Fruit fly (Drosophila melanogaster) whole organism, embryonic: ENCODE measurements around the gene Mvl.

Experiments used
- ATbp ChIP-seq: fragments of 200-800 bp; sonication (Bioruptor generic); optimal IDR thresholded peaks from 2 replicates; lab custom pipeline; 2017; ENCODE audit warnings: missing biosample characterization, mild to moderate bottlenecking, missing genetic modification characterization, missing genetic modification reagents
- Atf-2 ChIP-seq: fragments of 200-800 bp; sonication (Bioruptor generic); optimal IDR thresholded peaks from 2 replicates; lab custom pipeline; 2016; ENCODE audit warnings: missing biosample characterization, missing genetic modification characterization
- CG11398 ChIP-seq: fragments of 200-800 bp; sonication (Bioruptor generic); optimal IDR thresholded peaks from 2 replicates; lab custom pipeline; 2016; ENCODE audit warnings: missing biosample characterization, missing genetic modification characterization
- CG12391 ChIP-seq: fragments of 200-800 bp; sonication (Bioruptor generic); optimal IDR thresholded peaks from 3 replicates; lab custom pipeline; 2018; ENCODE audit warnings: missing biosample characterization, mild to moderate bottlenecking, missing genetic modification characterization, moderate library complexity
- CG12659 ChIP-seq: fragments of 200-800 bp; sonication (Bioruptor generic); optimal IDR thresholded peaks from 3 replicates; lab custom pipeline; 2017; ENCODE audit warnings: mild to moderate bottlenecking, missing biosample characterization, missing genetic modification reagents, missing genetic modification characterization
- CG13775 ChIP-seq: fragments of 200-800 bp; sonication (Bioruptor generic); optimal IDR thresholded peaks from 3 replicates; lab custom pipeline; 2017; ENCODE audit warnings: missing biosample characterization, mild to moderate bottlenecking, missing genetic modification characterization
- CG14667 ChIP-seq: fragments of 200-800 bp; sonication (Bioruptor generic); IDR thresholded peaks from 2 replicates; pipeline ENCODE4 v1.3.6; 2022; ENCODE audit warnings: missing biosample characterization, missing genetic modification characterization
- CG15514 ChIP-seq: fragments of 200-800 bp; sonication (Bioruptor generic); optimal IDR thresholded peaks from 3 replicates; lab custom pipeline; 2017; ENCODE audit warnings: missing biosample characterization, missing genetic modification characterization, mild to moderate bottlenecking, moderate library complexity, missing genetic modification reagents
- CG17802 ChIP-seq: fragments of 200-800 bp; sonication (Bioruptor generic); optimal IDR thresholded peaks from 2 replicates; lab custom pipeline; 2018; ENCODE audit warnings: missing biosample characterization, mild to moderate bottlenecking, missing genetic modification characterization, moderate library complexity
- CG17829 ChIP-seq: fragments of 200-800 bp; optimal IDR thresholded peaks from 2 replicates; lab custom pipeline; 2019; ENCODE audit warnings: missing biosample characterization, mild to moderate bottlenecking, missing genetic modification characterization, moderate library complexity
- CG1832 ChIP-seq: fragments of 200-800 bp; sonication (Bioruptor generic); optimal IDR thresholded peaks from 2 replicates; lab custom pipeline; 2017; ENCODE audit warnings: missing biosample characterization, mild to moderate bottlenecking, missing genetic modification characterization, inconsistent platforms
- CG31441 ChIP-seq: fragments of 200-800 bp; sonication (Bioruptor generic); IDR thresholded peaks from 2 replicates; pipeline ENCODE4 v1.3.6; 2022; ENCODE audit warnings: missing biosample characterization, missing genetic modification characterization
- CG33213 ChIP-seq: fragments of 200-800 bp; sonication (Bioruptor generic); optimal IDR thresholded peaks from 3 replicates; lab custom pipeline; 2016; ENCODE audit warnings: missing biosample characterization, missing genetic modification characterization
- CG33557 ChIP-seq: fragments of 200-800 bp; sonication (Bioruptor generic); optimal IDR thresholded peaks from 2 replicates; lab custom pipeline; 2019; ENCODE audit warnings: missing biosample characterization, mild to moderate bottlenecking, missing genetic modification characterization, moderate library complexity
- CG4617 ChIP-seq: fragments of 200-800 bp; sonication (Bioruptor generic); optimal IDR thresholded peaks from 3 replicates; lab custom pipeline; 2016; ENCODE audit warnings: missing biosample characterization, missing genetic modification characterization, borderline replicate concordance
- CoRest ChIP-seq: fragments of 200-800 bp; sonication (Bioruptor generic); optimal IDR thresholded peaks from 3 replicates; lab custom pipeline; 2018; ENCODE audit warnings: missing biosample characterization, mild to moderate bottlenecking, missing genetic modification characterization, moderate library complexity
- Dll ChIP-seq: fragments of 200-800 bp; sonication (Bioruptor generic); IDR thresholded peaks from 4 replicates; pipeline ENCODE4 v1.3.6; 2022; ENCODE audit warnings: missing biosample characterization, missing genetic modification characterization; ENCODE audit not compliant: partially characterized antibody
- Dp ChIP-seq: fragments of 200-800 bp; sonication (Bioruptor generic); optimal IDR thresholded peaks from 2 replicates; lab custom pipeline; 2018; ENCODE audit warnings: missing biosample characterization, mild to moderate bottlenecking, missing genetic modification characterization, moderate library complexity
- Dref ChIP-seq: fragments of 200-800 bp; sonication (Bioruptor generic); IDR thresholded peaks from 2 replicates; pipeline ENCODE4 v1.3.6; 2022; ENCODE audit warnings: missing biosample characterization, missing genetic modification characterization
- HmgZ ChIP-seq: fragments of 200-800 bp; sonication (Bioruptor generic); optimal IDR thresholded peaks from 2 replicates; lab custom pipeline; 2018; ENCODE audit warnings: missing biosample characterization, mild to moderate bottlenecking, missing genetic modification characterization
- MESR4 ChIP-seq: fragments of 200-800 bp; sonication (Bioruptor generic); optimal IDR thresholded peaks from 2 replicates; lab custom pipeline; 2018; ENCODE audit warnings: missing biosample characterization, mild to moderate bottlenecking, missing genetic modification characterization, moderate library complexity
- Max ChIP-seq: fragments of 200-800 bp; sonication (Bioruptor generic); optimal IDR thresholded peaks from 2 replicates; lab custom pipeline; 2016; ENCODE audit warnings: missing biosample characterization, mild to moderate bottlenecking, missing genetic modification characterization
- Myb ChIP-seq: fragments of 200-800 bp; sonication (Bioruptor generic); optimal IDR thresholded peaks from 2 replicates; lab custom pipeline; 2016; ENCODE audit warnings: missing biosample characterization, missing genetic modification characterization
- Pdp1 ChIP-seq, 2 experiments: fragments of 200-800 bp; sonication (Bioruptor generic); optimal IDR thresholded peaks; 3 replicates each; lab custom pipeline; 2016; ENCODE audit warnings: missing biosample characterization in 2 of 2, missing genetic modification characterization in 2 of 2, mild to moderate bottlenecking in 1 of 2, moderate library complexity in 1 of 2
- Poxn ChIP-seq: fragments of 200-800 bp; sonication (Bioruptor generic); IDR thresholded peaks from 2 replicates; pipeline ENCODE4 v1.3.6; 2022; ENCODE audit warnings: missing biosample characterization, missing genetic modification characterization
- Sry-δ ChIP-seq: fragments of 200-800 bp; sonication (Bioruptor generic); optimal IDR thresholded peaks from 2 replicates; lab custom pipeline; 2016; ENCODE audit warnings: missing biosample characterization, missing genetic modification characterization
- Vsx1 ChIP-seq: fragments of 200-800 bp; sonication (Bioruptor generic); optimal IDR thresholded peaks from 2 replicates; lab custom pipeline; 2017; ENCODE audit warnings: missing biosample characterization, mild to moderate bottlenecking, missing genetic modification characterization, missing genetic modification reagents
- aop ChIP-seq: fragments of 200-800 bp; sonication (Bioruptor generic); IDR thresholded peaks from 2 replicates; pipeline ENCODE4 v1.3.6; 2022; ENCODE audit warnings: missing biosample characterization, missing genetic modification characterization
- ash1 ChIP-seq: fragments of 200-800 bp; sonication (Bioruptor generic); optimal IDR thresholded peaks from 2 replicates; lab custom pipeline; 2018; ENCODE audit warnings: missing biosample characterization, mild to moderate bottlenecking, missing genetic modification characterization
- btn ChIP-seq: fragments of 200-800 bp; sonication (Bioruptor generic); optimal IDR thresholded peaks from 2 replicates; lab custom pipeline; 2016; ENCODE audit warnings: missing biosample characterization, missing genetic modification characterization
- cas ChIP-seq: fragments of 200-800 bp; sonication (Bioruptor generic); IDR thresholded peaks from 2 replicates; pipeline ENCODE4 v1.3.6; 2022; ENCODE audit warnings: missing biosample characterization, missing genetic modification characterization
- dysf ChIP-seq: fragments of 200-800 bp; sonication (Bioruptor generic); IDR thresholded peaks from 3 replicates; pipeline ENCODE4 v1.3.6; 2022; ENCODE audit warnings: missing biosample characterization, missing genetic modification characterization
- eve ChIP-seq, 2 experiments: fragments of >200 bp; optimal IDR thresholded peaks; 2 replicates each; lab custom pipeline; 2017; ENCODE audit warnings: missing biosample characterization in 2 of 2, missing genetic modification characterization in 2 of 2
- ftz-f1 ChIP-seq: fragments of 200-800 bp; sonication (Bioruptor generic); optimal IDR thresholded peaks from 2 replicates; lab custom pipeline; 2016; ENCODE audit warnings: missing biosample characterization, missing genetic modification characterization
- gfzf ChIP-seq: fragments of 200-800 bp; sonication (Bioruptor generic); optimal IDR thresholded peaks from 2 replicates; lab custom pipeline; 2016; ENCODE audit warnings: missing biosample characterization, mild to moderate bottlenecking, missing genetic modification characterization, moderate library complexity
- hbn ChIP-seq: fragments of 200-800 bp; sonication (Bioruptor generic); IDR thresholded peaks from 2 replicates; pipeline ENCODE4 v1.3.6; 2022; ENCODE audit warnings: missing biosample characterization, missing genetic modification characterization; ENCODE audit not compliant: partially characterized antibody
- hth ChIP-seq: fragments of >200 bp; optimal IDR thresholded peaks from 2 replicates; lab custom pipeline; 2017; ENCODE audit warnings: inconsistent platforms
- lilli ChIP-seq: fragments of 200-800 bp; sonication (Bioruptor generic); optimal IDR thresholded peaks from 3 replicates; lab custom pipeline; 2016; ENCODE audit warnings: missing biosample characterization, missing genetic modification characterization
- nmo ChIP-seq: fragments of 200-800 bp; sonication (Bioruptor generic); optimal IDR thresholded peaks from 2 replicates; lab custom pipeline; 2018; ENCODE audit warnings: missing biosample characterization, mild to moderate bottlenecking, missing genetic modification characterization, moderate library complexity
- otp ChIP-seq: fragments of 200-800 bp; sonication (Bioruptor generic); IDR thresholded peaks from 3 replicates; pipeline ENCODE4, ENCODE4 v1.3.6; 2022; ENCODE audit warnings: missing biosample characterization, missing genetic modification characterization
- p53 ChIP-seq: fragments of 200-800 bp; sonication (Bioruptor generic); optimal IDR thresholded peaks from 2 replicates; lab custom pipeline; 2016; ENCODE audit warnings: missing biosample characterization, missing genetic modification characterization
- pfk ChIP-seq: fragments of 200-800 bp; sonication (Bioruptor generic); optimal IDR thresholded peaks from 2 replicates; lab custom pipeline; 2018; ENCODE audit warnings: missing biosample characterization, mild to moderate bottlenecking, missing genetic modification characterization, moderate library complexity
- psq ChIP-seq: fragments of 200-800 bp; sonication (Bioruptor generic); optimal IDR thresholded peaks from 2 replicates; lab custom pipeline; 2017; ENCODE audit warnings: missing biosample characterization, missing genetic modification characterization
- row ChIP-seq: fragments of 200-800 bp; sonication (Bioruptor generic); IDR thresholded peaks from 3 replicates; pipeline ENCODE4 v1.3.6; 2022; ENCODE audit warnings: missing biosample characterization, missing genetic modification characterization
- sd ChIP-seq: fragments of 200-800 bp; sonication (Bioruptor generic); optimal IDR thresholded peaks from 3 replicates; lab custom pipeline; 2018; ENCODE audit warnings: missing biosample characterization, mild to moderate bottlenecking, missing genetic modification characterization, moderate library complexity
- slbo ChIP-seq: fragments of 200-800 bp; sonication (Bioruptor generic); IDR thresholded peaks from 2 replicates; pipeline ENCODE4 v1.3.6; 2022; ENCODE audit warnings: missing biosample characterization, missing genetic modification characterization
- so ChIP-seq: fragments of 200-800 bp; sonication (Bioruptor generic); IDR thresholded peaks from 3 replicates; pipeline ENCODE4 v1.3.6; 2022; ENCODE audit warnings: missing biosample characterization, missing genetic modification characterization
- stc ChIP-seq: fragments of 200-800 bp; sonication (Bioruptor generic); IDR thresholded peaks from 2 replicates; pipeline ENCODE4 v1.3.6; 2022; ENCODE audit warnings: missing biosample characterization, missing genetic modification characterization
- trem ChIP-seq: fragments of 200-800 bp; optimal IDR thresholded peaks from 3 replicates; lab custom pipeline; 2019; ENCODE audit warnings: missing biosample characterization, mild to moderate bottlenecking, missing genetic modification characterization, moderate library complexity
- wek ChIP-seq: fragments of 200-800 bp; sonication (Bioruptor generic); optimal IDR thresholded peaks from 3 replicates; lab custom pipeline; 2018; ENCODE audit warnings: missing biosample characterization, mild to moderate bottlenecking, missing genetic modification characterization, moderate library complexity
- zen ChIP-seq: fragments of 200-800 bp; sonication (Bioruptor generic); optimal IDR thresholded peaks from 3 replicates; lab custom pipeline; 2018; ENCODE audit warnings: missing biosample characterization, mild to moderate bottlenecking, missing genetic modification characterization, moderate library complexity

Gene Mvl

DNA sequence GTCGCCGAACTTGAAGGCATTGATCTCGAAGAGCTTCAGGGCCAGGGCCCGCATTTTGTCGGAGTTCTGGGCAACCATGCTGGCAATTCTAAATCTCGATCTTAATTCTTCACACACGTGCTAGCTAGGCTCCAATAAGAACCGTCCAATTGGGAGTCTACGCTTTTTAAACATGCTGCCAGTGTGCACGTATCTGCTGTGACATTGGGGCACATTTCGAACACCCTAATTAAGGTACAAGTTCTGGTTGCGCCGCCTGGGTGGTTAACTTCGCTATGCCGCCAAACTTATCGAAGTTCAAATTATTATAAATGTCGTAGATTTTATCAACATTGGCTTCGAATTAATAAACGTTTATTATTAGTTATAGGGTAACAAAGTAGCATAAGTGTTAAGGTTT is 12.5 kb upstream of the Mvl start, which contains the start of gene r-l (continued):
- TF ChIP-seq zen (peak; percentile 76), CG33213 (GFP tag; lab: Kevin White, UChicago) (peak; percentile 59), HmgZ (peak; percentile 86), Myb (GFP tag; lab: Kevin White, UChicago) (peak; percentile 82), psq (GFP tag; lab: Kevin White, UChicago) (no peak), pfk (no peak), CG12391 (peak; percentile 18), Dp (GFP tag; lab: Kevin White, UChicago) (peak; percentile 100), so (GFP tag; lab: Robert Waterston, UW) (no peak), wek (GFP tag; lab: Kevin White, UChicago) (no peak), Max (GFP tag; lab: Kevin White, UChicago) (peak; percentile 62), CG17802 (tag; lab: Kevin White, UChicago) (no peak), CG12659 (GFP tag; lab: Kevin White, UChicago) (peak; percentile 56), Atf-2 (GFP tag; lab: Kevin White, UChicago) (no peak), btn (GFP tag; lab: Kevin White, UChicago) (no peak), Poxn (no peak), CoRest (peak; percentile 45), ftz-f1 (GFP tag; lab: Kevin White, UChicago) (peak; percentile 80), CG11398 (GFP tag; lab: Kevin White, UChicago) (no peak), gfzf (GFP tag; lab: Kevin White, UChicago) (peak; percentile 98), eve (GFP tag; optimal IDR thresholded peaks at IDR 0.05; lab: Kevin White, UChicago) (no peak), Pdp1 (GFP tag; optimal IDR thresholded peaks at IDR 0.05; lab: Kevin White, UChicago) (peak in 1 of 2 experiments; percentile 51), aop (GFP tag; lab: Robert Waterston, UW) (no peak), cas (GFP tag; lab: Robert Waterston, UW) (no peak), CG15514 (GFP tag; lab: Kevin White, UChicago) (peak; percentile 89), otp (GFP tag; lab: Robert Waterston, UW) (peak; percentile 26; the same call in 1 of the 3 replicates), Dll (GFP tag; lab: Robert Waterston, UW) (0 out of 4 replicates have a peak, but pooled peaks have one; percentile 12), CG17829 (tag; lab: Kevin White, UChicago) (peak; percentile 37), trem (tag; lab: Kevin White, UChicago) (peak; percentile 48), p53 (GFP tag; lab: Kevin White, UChicago) (peak; percentile 44), CG4617 (no peak), row (GFP tag; lab: Robert Waterston, UW) (peak; percentile 31; the same call in 1 of the 3 replicates), Vsx1 (peak; percentile 44), ash1 (GFP tag; lab: Kevin White, UChicago) (no peak), ATbp (GFP tag; lab: Kevin White, UChicago) (no peak), dysf (GFP tag; lab: Robert Waterston, UW) (no peak), CG13775 (GFP tag; lab: Kevin White, UChicago) (no peak), Dref (GFP tag; lab: Robert Waterston, UW) (peak; percentile 93), stc (no peak), MESR4 (GFP tag; lab: Kevin White, UChicago) (peak; percentile 62), CG14667 (GFP tag; lab: Robert Waterston, UW) (no peak), Sry-δ (GFP tag; lab: Kevin White, UChicago) (peak; percentile 67), hbn (no peak; the same call in 1 of the 2 replicates), nmo (GFP tag; lab: Kevin White, UChicago) (peak; percentile 31), CG1832 (no peak), CG33557 (GFP tag; lab: Kevin White, UChicago) (no peak), lilli (GFP tag; lab: Kevin White, UChicago) (no peak), hth (lab: Kevin White, UChicago) (no peak), slbo (GFP tag; lab: Robert Waterston, UW) (no peak), CG31441 (GFP tag; lab: Robert Waterston, UW) (no peak), sd (tag; lab: Kevin White, UChicago) (peak; percentile 20)
